Worm (Caenorhabditis elegans): ENCODE data around the gene C14C11.4.
"Not testable (repeated sequence)": the region's sequence is repeated elsewhere in the genome, so short reads cannot be mapped to it uniquely, and the experiment has no call there.

Gene C14C11.4

ce11 chrV:5644171-5644570 is 3.2 kb upstream of the C14C11.4 start, which contains the start of gene srx-117:
srx-117 (plus strand) TSS chrV:5644471.
- no peak for TF ChIP-seq elt-1 (tag; optimal IDR thresholded peaks at IDR 0.05)
- no peak for TF ChIP-seq ZK546.5 (tag; optimal IDR thresholded peaks at IDR 0.05)

ce11 chrV:5651905-5652304 is 4.5 kb downstream of the C14C11.4 start:
- TF ChIP-seq nhr-77 (tag; optimal IDR thresholded peaks at IDR 0.05): no peak
- TF ChIP-seq eor-1 (tag; optimal IDR thresholded peaks at IDR 0.05): no peak
- TF ChIP-seq ceh-28 (tag; optimal IDR thresholded peaks at IDR 0.05): no peak
- TF ChIP-seq ceh-16 (tag; optimal IDR thresholded peaks at IDR 0.05): no peak
- no peak for TF ChIP-seq unc-39 (tag; optimal IDR thresholded peaks at IDR 0.05)
- no peak for TF ChIP-seq pqm-1 (tag; optimal IDR thresholded peaks at IDR 0.05)
- TF ChIP-seq ceh-82 (tag; optimal IDR thresholded peaks at IDR 0.05): no peak
- TF ChIP-seq ZK546.5 (tag; optimal IDR thresholded peaks at IDR 0.05): no peak
- TF ChIP-seq ztf-11 (tag; optimal IDR thresholded peaks at IDR 0.05): no peak
- TF ChIP-seq lin-15B (tag; optimal IDR thresholded peaks at IDR 0.05): no peak
- TF ChIP-seq elt-1 (tag; optimal IDR thresholded peaks at IDR 0.05): no peak
- TF ChIP-seq nhr-76 (tag; optimal IDR thresholded peaks at IDR 0.05): no peak
- TF ChIP-seq snpc-4 (tag; optimal IDR thresholded peaks at IDR 0.05): no peak
- no peak for TF ChIP-seq mdl-1 (tag; optimal IDR thresholded peaks at IDR 0.05)
- no peak for TF ChIP-seq nhr-11 (tag; optimal IDR thresholded peaks at IDR 0.05)
- TF ChIP-seq fkh-10 (GFP tag; optimal IDR thresholded peaks at IDR 0.05): no peak
- TF ChIP-seq lsy-12 (tag; optimal IDR thresholded peaks at IDR 0.05): no peak

ce11 chrV:5653990-5654499 is 6.6 kb downstream of the C14C11.4 start, which contains the start of gene hex-2:
hex-2 (plus strand) TSS chrV:5654449.
- TF ChIP-seq elt-2 (tag; optimal IDR thresholded peaks at IDR 0.05) (peak; percentile 45), unc-62 (GFP tag; optimal IDR thresholded peaks at IDR 0.05) (no peak), R02D3.7 (tag; optimal IDR thresholded peaks at IDR 0.05) (no peak), nhr-28 (tag; optimal IDR thresholded peaks at IDR 0.05) (no peak), sea-2 (GFP tag; optimal IDR thresholded peaks at IDR 0.05) (no peak), lsy-12 (tag; optimal IDR thresholded peaks at IDR 0.05) (no peak), ceh-9 (tag; optimal IDR thresholded peaks at IDR 0.05) (no peak), daf-12 (tag; optimal IDR thresholded peaks at IDR 0.05) (no peak), fos-1 (tag; optimal IDR thresholded peaks at IDR 0.05) (no peak), ceh-16 (tag; optimal IDR thresholded peaks at IDR 0.05) (no peak), pqm-1 (tag; optimal IDR thresholded peaks at IDR 0.05) (peak; percentile 56), unc-39 (tag; optimal IDR thresholded peaks at IDR 0.05) (no peak), pha-4 (tag; optimal IDR thresholded peaks at IDR 0.05) (peak; percentile 13)

ce11 chrV:5660604-5661209 is 13.3 kb downstream of the C14C11.4 start, which contains the start of the genes mut-14 and C14C11.2:
mut-14 (minus strand) TSS chrV:5660704.
C14C11.2 (plus strand) TSS chrV:5661159.
- TF ChIP-seq egl-5 (tag; optimal IDR thresholded peaks at IDR 0.05): no peak
- TF ChIP-seq pqm-1 (tag; optimal IDR thresholded peaks at IDR 0.05): no peak

DNA sequence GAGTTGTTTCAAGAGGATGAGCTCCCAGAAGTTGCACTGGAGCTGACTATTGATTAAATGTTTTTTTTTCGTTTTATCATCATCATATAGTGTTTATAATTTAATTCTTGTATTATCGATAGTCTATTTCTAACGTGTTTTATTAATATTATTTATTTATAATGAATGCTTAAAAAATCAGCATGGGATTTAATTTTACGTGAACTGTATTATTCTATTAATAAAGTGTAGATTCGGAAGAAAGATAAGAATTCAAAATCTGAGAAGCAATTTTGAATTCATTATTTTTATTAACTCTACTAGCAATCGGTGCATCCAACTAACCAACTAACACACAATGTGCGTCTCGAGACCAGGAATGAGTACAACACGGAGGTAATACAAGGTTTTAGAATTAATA is 15.9 kb downstream of the C14C11.4 start, which contains the start of gene C14C11.1:
Gene C14C11.1, plus strand, starts transcription at position 301 of the 400 bp plus-strand sequence.
- TF ChIP-seq nfya-1 (tag; optimal IDR thresholded peaks at IDR 0.05; ENCODE audit: insufficient read depth); ZK546.5 (tag; optimal IDR thresholded peaks at IDR 0.05); nhr-12 (tag; optimal IDR thresholded peaks at IDR 0.05): not testable (repeated sequence)

- TF ChIP-seq mdl-1 (tag; optimal IDR thresholded peaks at IDR 0.05) (no peak), mml-1 (tag; optimal IDR thresholded peaks at IDR 0.05) (no peak), fkh-10 (GFP tag; optimal IDR thresholded peaks at IDR 0.05) (no peak), nhr-23 (tag; optimal IDR thresholded peaks at IDR 0.05) (no peak), nhr-25 (tag; optimal IDR thresholded peaks at IDR 0.05) (no peak), egl-5 (tag; optimal IDR thresholded peaks at IDR 0.05) (no peak), nhr-43 (tag; optimal IDR thresholded peaks at IDR 0.05; ENCODE audit: poor library complexity, severe bottlenecking) (no peak), fkh-2 (tag; optimal IDR thresholded peaks at IDR 0.05) (no peak), lin-15B (tag; optimal IDR thresholded peaks at IDR 0.05) (no peak), lin-39 (tag; optimal IDR thresholded peaks at IDR 0.05) (no peak), zag-1 (tag; optimal IDR thresholded peaks at IDR 0.05) (no peak), jun-1 (tag; optimal IDR thresholded peaks at IDR 0.05) (no peak), lsy-12 (tag; optimal IDR thresholded peaks at IDR 0.05) (no peak), R02D3.7 (tag; optimal IDR thresholded peaks at IDR 0.05) (no peak), nhr-67 (tag; optimal IDR thresholded peaks at IDR 0.05) (no peak), unc-62 (GFP tag; optimal IDR thresholded peaks at IDR 0.05) (no peak), eor-1 (tag; optimal IDR thresholded peaks at IDR 0.05) (no peak)
Observed at ce11 chrV:5666036-5666729, 18.8 kb downstream of the C14C11.4 start, which contains the start of gene C14C11.7. C14C11.7 (minus strand) TSS chrV:5666086.
